Fruit fly (Drosophila melanogaster) whole organism, prepupa: Measurements from ENCODE around the gene aqrs.
"Not testable (repeated sequence)": the region's sequence is repeated elsewhere in the genome, so short reads cannot be mapped to it uniquely, and the experiment has no call there.

ENCODE experiments used
- CG10631 ChIP-seq: fragments of 200-800 bp; sonication (Bioruptor generic); optimal IDR thresholded peaks from 2 replicates; lab custom pipeline; 2016; ENCODE audit warnings: missing biosample characterization, missing genetic modification characterization
- CG11294 ChIP-seq: fragments of 200-800 bp; sonication (Bioruptor generic); IDR thresholded peaks from 2 replicates; pipeline ENCODE4 v1.3.6; 2022; ENCODE audit warnings: missing biosample characterization, missing genetic modification characterization
- CG11902 ChIP-seq: fragments of 200-800 bp; sonication (Bioruptor generic); optimal IDR thresholded peaks from 3 replicates; lab custom pipeline; 2016; ENCODE audit warnings: missing biosample characterization, missing genetic modification characterization
- CG15336 ChIP-seq: fragments of 200-800 bp; sonication (Bioruptor generic); IDR thresholded peaks from 2 replicates; pipeline ENCODE4 v1.3.6; 2022; ENCODE audit warnings: missing biosample characterization, missing genetic modification characterization
- CG1621 ChIP-seq: fragments of 200-800 bp; sonication (Bioruptor generic); optimal IDR thresholded peaks from 3 replicates; lab custom pipeline; 2018; ENCODE audit warnings: missing biosample characterization, mild to moderate bottlenecking, missing genetic modification characterization
- CG31627 ChIP-seq: fragments of 200-800 bp; sonication (Bioruptor generic); optimal IDR thresholded peaks from 3 replicates; lab custom pipeline; 2016; ENCODE audit warnings: missing biosample characterization, missing genetic modification characterization
- CG32006 ChIP-seq: fragments of 200-800 bp; sonication (Bioruptor generic); optimal IDR thresholded peaks from 3 replicates; lab custom pipeline; 2017; ENCODE audit warnings: missing biosample characterization, mild to moderate bottlenecking, missing genetic modification characterization
- CG34406 ChIP-seq: fragments of 200-800 bp; sonication (Bioruptor generic); optimal IDR thresholded peaks from 3 replicates; lab custom pipeline; 2016; ENCODE audit warnings: missing biosample characterization, missing genetic modification characterization
- CG4318 ChIP-seq: fragments of 200-800 bp; sonication (Bioruptor generic); optimal IDR thresholded peaks from 3 replicates; lab custom pipeline; 2017; ENCODE audit warnings: missing biosample characterization, mild to moderate bottlenecking, missing genetic modification characterization
- CG6163 ChIP-seq: fragments of 200-800 bp; sonication (Bioruptor generic); IDR thresholded peaks from 3 replicates; pipeline ENCODE4 v1.3.6; 2022; ENCODE audit warnings: missing biosample characterization, missing genetic modification characterization
- CG6276 ChIP-seq: fragments of 200-800 bp; sonication (Bioruptor generic); optimal IDR thresholded peaks from 2 replicates; lab custom pipeline; 2017; ENCODE audit warnings: missing biosample characterization, mild to moderate bottlenecking, missing genetic modification characterization
- CG6792 ChIP-seq: fragments of 200-800 bp; sonication (Bioruptor generic); optimal IDR thresholded peaks from 3 replicates; lab custom pipeline; 2016; ENCODE audit warnings: missing biosample characterization, missing genetic modification characterization
- CG6854 ChIP-seq: fragments of 200-800 bp; sonication (Bioruptor generic); optimal IDR thresholded peaks from 2 replicates; lab custom pipeline; 2017; ENCODE audit warnings: missing biosample characterization, mild to moderate bottlenecking, missing genetic modification characterization
- CG8119 ChIP-seq: fragments of 200-800 bp; sonication (Bioruptor generic); IDR thresholded peaks from 3 replicates; pipeline ENCODE4 v1.3.6; 2022; ENCODE audit warnings: missing biosample characterization, missing genetic modification characterization
- CG8319 ChIP-seq: fragments of 200-800 bp; sonication (Bioruptor generic); optimal IDR thresholded peaks from 3 replicates; lab custom pipeline; 2016; ENCODE audit warnings: missing biosample characterization, missing genetic modification characterization
- CG9139 ChIP-seq: fragments of 200-800 bp; sonication (Bioruptor generic); optimal IDR thresholded peaks from 3 replicates; lab custom pipeline; 2017; ENCODE audit warnings: missing biosample characterization, mild to moderate bottlenecking, missing genetic modification characterization
- Eip75B ChIP-seq: fragments of 200-800 bp; sonication (Bioruptor generic); optimal IDR thresholded peaks from 3 replicates; lab custom pipeline; 2016; ENCODE audit warnings: missing biosample characterization, missing genetic modification characterization
- Eip78C ChIP-seq: fragments of 200-800 bp; sonication (Bioruptor generic); peaks from one replicate; lab custom pipeline; 2016; ENCODE audit warnings: missing biosample characterization, missing genetic modification characterization
- Ets21C ChIP-seq: fragments of 200-800 bp; sonication (Bioruptor generic); optimal IDR thresholded peaks from 3 replicates; lab custom pipeline; 2016; ENCODE audit warnings: missing biosample characterization, missing genetic modification characterization
- Ets96B ChIP-seq: fragments of 200-800 bp; optimal IDR thresholded peaks from 2 replicates; lab custom pipeline; 2019; ENCODE audit warnings: missing biosample characterization, mild to moderate bottlenecking, missing genetic modification characterization, moderate library complexity
- Gug ChIP-seq: fragments of 200-800 bp; sonication (Bioruptor generic); IDR thresholded peaks from 2 replicates; pipeline ENCODE4 v1.3.6; 2022; ENCODE audit warnings: missing biosample characterization, missing genetic modification characterization
- Hr39 ChIP-seq: fragments of 200-800 bp; sonication (Bioruptor generic); optimal IDR thresholded peaks from 2 replicates; lab custom pipeline; 2016; ENCODE audit warnings: missing biosample characterization, missing genetic modification characterization
- Lpt ChIP-seq: fragments of 200-800 bp; sonication (Bioruptor generic); optimal IDR thresholded peaks from 3 replicates; lab custom pipeline; 2016; ENCODE audit warnings: missing biosample characterization, missing genetic modification characterization
- Met ChIP-seq: fragments of 200-800 bp; sonication (Bioruptor generic); optimal IDR thresholded peaks from 3 replicates; lab custom pipeline; 2016; ENCODE audit warnings: missing biosample characterization, missing genetic modification characterization
- OdsH ChIP-seq: fragments of 200-800 bp; sonication (Bioruptor generic); optimal IDR thresholded peaks from 3 replicates; lab custom pipeline; 2016; ENCODE audit warnings: missing biosample characterization, missing genetic modification characterization
- Smox ChIP-seq: fragments of 200-800 bp; sonication (Bioruptor generic); optimal IDR thresholded peaks from 3 replicates; lab custom pipeline; 2016; ENCODE audit warnings: missing biosample characterization, missing genetic modification characterization
- Sox102F ChIP-seq: fragments of 200-800 bp; sonication (Bioruptor generic); optimal IDR thresholded peaks from 2 replicates; lab custom pipeline; 2016; ENCODE audit warnings: missing biosample characterization, mild to moderate bottlenecking, missing genetic modification characterization
- Sox14 ChIP-seq: fragments of 200-800 bp; sonication (Bioruptor generic); optimal IDR thresholded peaks from 3 replicates; lab custom pipeline; 2016; ENCODE audit warnings: missing biosample characterization, missing genetic modification characterization
- acj6 ChIP-seq: fragments of 200-800 bp; sonication (Bioruptor generic); optimal IDR thresholded peaks from 3 replicates; lab custom pipeline; 2016; ENCODE audit warnings: missing biosample characterization, missing genetic modification characterization
- eg ChIP-seq: fragments of 200-800 bp; sonication (Bioruptor generic); IDR thresholded peaks from 3 replicates; pipeline ENCODE4 v1.3.6; 2022; ENCODE audit warnings: missing biosample characterization, missing genetic modification characterization
- esn ChIP-seq: fragments of 200-800 bp; sonication (Bioruptor generic); optimal IDR thresholded peaks from 2 replicates; lab custom pipeline; 2016; ENCODE audit warnings: missing biosample characterization, mild to moderate bottlenecking, missing genetic modification characterization, moderate library complexity
- fd59A ChIP-seq: fragments of 200-800 bp; sonication (Bioruptor generic); optimal IDR thresholded peaks from 2 replicates; lab custom pipeline; 2017; ENCODE audit warnings: missing biosample characterization, mild to moderate bottlenecking, missing genetic modification characterization, missing genetic modification reagents
- fkh ChIP-seq: fragments of 200-800 bp; sonication (Bioruptor generic); optimal IDR thresholded peaks from 3 replicates; lab custom pipeline; 2017; ENCODE audit warnings: missing biosample characterization, mild to moderate bottlenecking, missing genetic modification characterization, moderate library complexity
- lz ChIP-seq: fragments of 200-800 bp; sonication (Bioruptor generic); optimal IDR thresholded peaks from 3 replicates; lab custom pipeline; 2016; ENCODE audit warnings: missing biosample characterization, missing genetic modification characterization
- net ChIP-seq: fragments of 200-800 bp; sonication (Bioruptor generic); optimal IDR thresholded peaks from 3 replicates; lab custom pipeline; 2016; ENCODE audit warnings: missing biosample characterization, missing genetic modification characterization
- pdm3 ChIP-seq: fragments of 200-800 bp; sonication (Bioruptor generic); optimal IDR thresholded peaks from 3 replicates; lab custom pipeline; 2016; ENCODE audit warnings: missing biosample characterization, missing genetic modification characterization
- salr ChIP-seq, 2 experiments: fragments of 200-800 bp; sonication (Bioruptor generic); optimal IDR thresholded peaks; 3 replicates each; lab custom pipeline; 2016 to 2018; ENCODE audit warnings: missing biosample characterization in 2 of 2, missing genetic modification characterization in 2 of 2, mild to moderate bottlenecking in 1 of 2
- spab ChIP-seq: fragments of 200-800 bp; sonication (Bioruptor generic); optimal IDR thresholded peaks from 2 replicates; lab custom pipeline; 2017; ENCODE audit warnings: missing biosample characterization, mild to moderate bottlenecking, missing genetic modification characterization, missing genetic modification reagents
- svp ChIP-seq: fragments of 200-800 bp; sonication (Bioruptor generic); peaks from one replicate; lab custom pipeline; 2016; ENCODE audit warnings: missing biosample characterization, missing genetic modification characterization
- topi ChIP-seq: fragments of 200-800 bp; sonication (Bioruptor generic); optimal IDR thresholded peaks from 3 replicates; lab custom pipeline; 2016; ENCODE audit warnings: missing biosample characterization, missing genetic modification characterization
- vri ChIP-seq: fragments of 200-800 bp; sonication (Bioruptor generic); optimal IDR thresholded peaks from 3 replicates; lab custom pipeline; 2016; ENCODE audit warnings: missing biosample characterization, mild to moderate bottlenecking, missing genetic modification characterization

The aqrs gene

DNA sequence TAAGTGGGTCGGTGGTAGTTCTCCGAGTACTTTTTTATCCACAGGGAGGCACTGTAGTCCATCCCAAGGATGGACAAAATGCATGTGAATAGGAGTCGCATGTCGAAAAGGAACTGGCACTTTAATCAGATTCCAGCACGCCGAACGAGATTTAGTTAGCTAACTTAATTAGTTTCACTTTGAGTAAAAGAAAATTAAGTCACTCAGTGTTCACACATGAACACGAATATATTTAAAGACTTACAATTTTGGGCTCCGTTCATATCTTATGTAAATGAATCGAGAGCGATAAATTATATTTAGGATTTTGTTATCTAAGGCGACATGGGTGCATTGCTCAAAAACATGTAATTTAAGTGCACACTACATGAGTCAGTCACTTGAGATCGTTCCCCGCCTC is at the start of gene aqrs:
TSS of gene aqrs (minus strand) at position 101 of the 400 bp plus-strand sequence.
- not testable (repeated sequence) for TF ChIP-seq spab, CG34406, Sox14 (GFP tag; lab: Kevin White, UChicago)

DNA sequence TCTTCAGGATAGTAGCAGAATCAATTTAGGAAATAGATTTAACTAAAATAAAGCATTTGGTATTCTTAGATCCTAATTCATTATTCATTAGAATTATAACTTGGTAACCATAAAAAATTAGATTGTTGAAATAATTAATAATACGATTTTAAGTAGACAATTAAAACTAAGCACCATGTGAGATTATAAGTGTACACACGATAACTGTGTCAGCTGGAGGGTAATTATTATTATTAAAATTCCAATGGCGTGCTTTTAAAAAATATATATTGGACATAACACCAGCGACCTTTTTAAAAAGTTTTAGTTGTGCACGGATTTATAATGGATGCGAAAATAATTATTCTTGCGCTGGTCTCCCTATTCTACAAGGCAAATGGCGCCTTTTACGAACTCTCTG is 48.4 kb upstream of the aqrs start, which contains the start of gene CheB98a:
TSS of gene CheB98a (plus strand) at position 301 of the 400 bp plus-strand sequence.
- TF ChIP-seq CG10631 (no peak), lz (no peak), topi (GFP tag; lab: Kevin White, UChicago) (no peak), CG8319 (GFP tag; lab: Kevin White, UChicago) (no peak), eg (GFP tag; lab: Robert Waterston, UW) (no peak), Sox102F (no peak), Lpt (GFP tag; lab: Kevin White, UChicago) (no peak), Sox14 (GFP tag; lab: Kevin White, UChicago) (no peak), CG6792 (GFP tag; lab: Kevin White, UChicago) (no peak), Gug (GFP tag; lab: Robert Waterston, UW) (no peak), CG8119 (GFP tag; lab: Robert Waterston, UW) (no peak), salr (GFP tag; optimal IDR thresholded peaks at IDR 0.05; lab: Kevin White, UChicago) (no peak), fkh (GFP tag; lab: Kevin White, UChicago) (no peak), CG6163 (GFP tag; lab: Robert Waterston, UW) (no peak), CG6276 (GFP tag; lab: Kevin White, UChicago) (no peak), CG1621 (tag; lab: Kevin White, UChicago) (no peak), pdm3 (GFP tag; lab: Kevin White, UChicago) (no peak), net (GFP tag; lab: Kevin White, UChicago) (no peak), Eip75B (GFP tag; lab: Kevin White, UChicago) (no peak), CG15336 (GFP tag; lab: Robert Waterston, UW) (no peak)

DNA sequence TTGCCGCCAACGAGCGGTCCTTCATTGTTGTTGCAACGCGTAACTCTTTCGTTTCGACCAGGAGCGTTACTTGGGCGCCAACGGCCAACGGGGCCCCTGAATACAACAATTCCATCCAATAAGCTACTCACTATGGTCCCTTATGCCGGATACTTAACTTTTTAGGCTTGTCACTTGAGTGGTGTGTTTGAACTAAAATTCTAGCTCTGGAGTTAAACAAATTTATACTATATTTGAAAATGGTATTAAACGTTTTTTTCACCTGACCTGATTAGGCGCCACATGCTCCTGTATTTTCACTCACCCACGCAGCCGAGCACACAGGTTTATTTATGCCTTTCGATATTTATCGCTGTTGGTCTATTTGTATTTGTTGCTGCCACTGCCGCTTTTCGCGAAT is 47.1 kb upstream of the aqrs start:
- TF ChIP-seq Met (peak; percentile 17), vri (GFP tag; lab: Kevin White, UChicago) (no peak), fkh (GFP tag; lab: Kevin White, UChicago) (no peak), CG9139 (GFP tag; lab: Kevin White, UChicago) (no peak), lz (peak; percentile 17), OdsH (GFP tag; lab: Kevin White, UChicago) (peak; percentile 9), Sox14 (GFP tag; lab: Kevin White, UChicago) (peak; percentile 18), Ets21C (peak; percentile 21), svp (GFP tag; lab: Kevin White, UChicago) (peak; percentile 91), Smox (GFP tag; lab: Kevin White, UChicago) (peak; percentile 6), Hr39 (GFP tag; lab: Kevin White, UChicago) (peak; percentile 31), fd59A (GFP tag; lab: Kevin White, UChicago) (peak; percentile 29), Eip78C (GFP tag; lab: Kevin White, UChicago) (peak; percentile 82), Gug (GFP tag; lab: Robert Waterston, UW) (no peak), CG32006 (peak; percentile 30), esn (GFP tag; lab: Kevin White, UChicago) (peak; percentile 16), acj6 (peak; percentile 24), topi (GFP tag; lab: Kevin White, UChicago) (peak; percentile 61), CG31627 (GFP tag; lab: Kevin White, UChicago) (peak; percentile 44), CG11902 (peak; percentile 52)

DNA sequence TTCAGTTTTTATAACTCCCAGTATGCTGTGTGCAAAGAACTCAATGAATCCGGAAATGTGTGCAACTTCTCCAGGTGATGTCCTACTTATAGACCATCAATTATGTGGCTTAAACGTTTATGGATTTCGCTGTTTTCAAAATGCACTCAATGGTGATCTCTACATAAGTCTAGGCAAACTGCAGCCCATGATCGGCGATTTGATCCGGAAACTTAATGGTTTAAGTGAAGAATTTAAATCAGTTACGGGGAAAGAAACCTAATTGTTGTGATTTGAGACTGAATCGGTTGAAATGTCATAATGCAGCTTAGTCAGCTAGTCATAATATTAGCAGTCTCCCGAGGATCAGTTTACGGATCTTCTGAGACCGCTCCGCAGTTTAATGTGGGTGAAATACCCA is 32.2 kb upstream of the aqrs start, which contains the start of gene intr:
TSS of gene intr (plus strand) at position 301 of the 400 bp plus-strand sequence.
- TF ChIP-seq CG8319 (GFP tag; lab: Kevin White, UChicago) (no peak), Ets96B (tag; lab: Kevin White, UChicago) (no peak), CG34406 (GFP tag; lab: Kevin White, UChicago) (no peak), Met (no peak), CG6792 (GFP tag; lab: Kevin White, UChicago) (no peak), esn (GFP tag; lab: Kevin White, UChicago) (no peak), CG11294 (GFP tag; lab: Robert Waterston, UW) (no peak), Lpt (GFP tag; lab: Kevin White, UChicago) (no peak), net (GFP tag; lab: Kevin White, UChicago) (no peak), Ets21C (no peak), eg (GFP tag; lab: Robert Waterston, UW) (no peak), Smox (GFP tag; lab: Kevin White, UChicago) (no peak), CG4318 (GFP tag; lab: Kevin White, UChicago) (no peak), OdsH (GFP tag; lab: Kevin White, UChicago) (no peak), CG6854 (GFP tag; lab: Kevin White, UChicago) (no peak)
